Worm (Caenorhabditis elegans) whole organism, young adult: Measurements from ENCODE around the gene T15H9.5.

Source experiments
- B0035.1 ChIP-seq: sonication (generic microtip); optimal IDR thresholded peaks from 2 replicates; lab custom pipeline; 2016; ENCODE audit warnings: missing genetic modification characterization, mild to moderate bottlenecking, missing compliant biosample characterization, missing genotype, missing genetic modification reagents
- B0261.1 ChIP-seq: sonication (generic microtip); optimal IDR thresholded peaks from 2 replicates; lab custom pipeline; 2016; ENCODE audit warnings: mild to moderate bottlenecking, missing genetic modification characterization, moderate library complexity, missing compliant biosample characterization
- C06A6.2 ChIP-seq: fragments of 200-800 bp; sonication (Bioruptor generic); conservative IDR thresholded peaks from 2 replicates; pipeline ENCODE4 v1.3.6; 2022; ENCODE audit warnings: missing genetic modification characterization, missing compliant biosample characterization
- F10E7.11 ChIP-seq: sonication (generic microtip); optimal IDR thresholded peaks from 2 replicates; lab custom pipeline; 2017; ENCODE audit warnings: mild to moderate bottlenecking, missing genetic modification characterization, moderate library complexity, missing compliant biosample characterization
- F49E8.2 ChIP-seq: sonication (generic microtip); optimal IDR thresholded peaks from 3 replicates; lab custom pipeline; 2017; ENCODE audit warnings: missing genetic modification characterization, mild to moderate bottlenecking, missing compliant biosample characterization, antibody characterized with exemption, moderate library complexity; ENCODE audit not compliant: insufficient read depth
- F52B5.7 ChIP-seq: sonication (generic microtip); optimal IDR thresholded peaks from 2 replicates; lab custom pipeline; 2016; ENCODE audit warnings: mild to moderate bottlenecking, missing genetic modification characterization, missing compliant biosample characterization
- F55B11.4 ChIP-seq: sonication (generic microtip); optimal IDR thresholded peaks from 2 replicates; lab custom pipeline; 2016; ENCODE audit warnings: missing compliant biosample characterization, missing genetic modification characterization, borderline replicate concordance; ENCODE audit not compliant: insufficient read depth
- F57C9.4 ChIP-seq: sonication (generic microtip); optimal IDR thresholded peaks from 2 replicates; lab custom pipeline; 2017; ENCODE audit warnings: mild to moderate bottlenecking, missing genetic modification characterization, missing compliant biosample characterization
- Y67H2A.10 ChIP-seq: fragments of 200-800 bp; sonication (Bioruptor generic); conservative IDR thresholded peaks from 2 replicates; pipeline ENCODE4 v1.3.6; 2022; ENCODE audit warnings: missing genetic modification reagents, missing genetic modification characterization, missing compliant biosample characterization
- Y79H2A.3 ChIP-seq: fragments of 200-800 bp; sonication (Bioruptor generic); conservative IDR thresholded peaks from 2 replicates; pipeline ENCODE4 v1.3.6; 2022; ENCODE audit warnings: missing genetic modification reagents, missing genetic modification characterization, missing compliant biosample characterization
- Y95B8A.8 ChIP-seq: fragments of 200-800 bp; sonication (Bioruptor generic); IDR thresholded peaks from 2 replicates; pipeline ENCODE4 v1.3.6; 2022; ENCODE audit warnings: missing genetic modification reagents, missing genetic modification characterization, missing compliant biosample characterization
- ZK185.1 ChIP-seq: sonication (generic microtip); optimal IDR thresholded peaks from 2 replicates; lab custom pipeline; 2016; ENCODE audit warnings: mild to moderate bottlenecking, missing genetic modification characterization, missing compliant biosample characterization; ENCODE audit not compliant: poor library complexity, severe bottlenecking
- akir-1 ChIP-seq: fragments of 200-800 bp; sonication (Bioruptor generic); optimal IDR thresholded peaks from 2 replicates; lab custom pipeline; 2018; ENCODE audit warnings: mild to moderate bottlenecking, missing genetic modification characterization, moderate library complexity, missing compliant biosample characterization
- aptf-3 ChIP-seq: fragments of 200-800 bp; sonication (Bioruptor generic); IDR thresholded peaks from 2 replicates; pipeline ENCODE4 v1.3.6; 2022; ENCODE audit warnings: missing genetic modification characterization, missing compliant biosample characterization
- bed-2 ChIP-seq: fragments of 200-800 bp; sonication (Bioruptor generic); IDR thresholded peaks from 2 replicates; pipeline ENCODE4 v1.3.6; 2022; ENCODE audit warnings: missing genetic modification reagents, missing genetic modification characterization, missing compliant biosample characterization
- cebp-1 ChIP-seq, 2 experiments: fragments of 200-800 bp in 1 of 2; sonication (Bioruptor generic) in 1 of 2; sonication (generic microtip) in 1 of 2; IDR thresholded peaks in 1 of 2; optimal IDR thresholded peaks in 1 of 2; 2 replicates each; pipeline versions ENCODE4 v1.3.6 to Lab custom; 2017 to 2022; ENCODE audit warnings: missing compliant biosample characterization in 2 of 2, missing genetic modification characterization in 2 of 2, mild to moderate bottlenecking in 1 of 2, missing genetic modification reagents in 1 of 2, moderate library complexity in 1 of 2
- ceh-100 ChIP-seq: fragments of 200-800 bp; sonication (Bioruptor generic); IDR thresholded peaks from 2 replicates; pipeline ENCODE4 v1.3.6; 2022; ENCODE audit warnings: missing genetic modification reagents, missing genetic modification characterization, missing compliant biosample characterization
- ceh-91 ChIP-seq: fragments of 200-800 bp; sonication (Bioruptor generic); IDR thresholded peaks from 2 replicates; pipeline ENCODE4 v1.3.6; 2022; ENCODE audit warnings: missing genetic modification reagents, missing genetic modification characterization, missing compliant biosample characterization
- die-1 ChIP-seq: sonication (generic microtip); optimal IDR thresholded peaks from 2 replicates; lab custom pipeline; 2016; ENCODE audit warnings: missing genotype, mild to moderate bottlenecking, missing genetic modification characterization, missing compliant biosample characterization
- dpff-1 ChIP-seq: sonication (generic microtip); optimal IDR thresholded peaks from 2 replicates; lab custom pipeline; 2017; ENCODE audit warnings: mild to moderate bottlenecking, missing genetic modification characterization, missing compliant biosample characterization
- efl-1 ChIP-seq: fragments of 150-350 bp; optimal IDR thresholded peaks from 2 replicates; lab custom pipeline; 2014; ENCODE audit warnings: missing biosample characterization, missing genetic modification reagents, missing genetic modification characterization
- egl-18 ChIP-seq: fragments of 200-800 bp; sonication (Bioruptor generic); IDR thresholded peaks from 2 replicates; pipeline ENCODE4 v1.3.6; 2022; ENCODE audit warnings: missing genetic modification reagents, missing genetic modification characterization, missing compliant biosample characterization
- egrh-3 ChIP-seq: fragments of 200-800 bp; sonication (Bioruptor generic); IDR thresholded peaks from 2 replicates; pipeline ENCODE4 v1.3.6; 2022; ENCODE audit warnings: missing genetic modification reagents, missing genetic modification characterization, missing compliant biosample characterization
- ets-4 ChIP-seq: fragments of 200-800 bp; sonication (Bioruptor generic); optimal IDR thresholded peaks from 2 replicates; lab custom pipeline; 2018; ENCODE audit warnings: mild to moderate bottlenecking, missing genetic modification characterization, missing compliant biosample characterization
- gei-17 ChIP-seq: fragments of 200-800 bp; sonication (Bioruptor generic); optimal IDR thresholded peaks from 2 replicates; lab custom pipeline; 2018; ENCODE audit warnings: mild to moderate bottlenecking, missing genetic modification characterization, missing compliant biosample characterization
- hlh-12 ChIP-seq: sonication (generic microtip); optimal IDR thresholded peaks from 2 replicates; lab custom pipeline; 2016; ENCODE audit warnings: missing genetic modification characterization, missing compliant biosample characterization
- hmg-1.2 ChIP-seq: fragments of 200-800 bp; sonication (Bioruptor generic); IDR thresholded peaks from 2 replicates; pipeline ENCODE4 v1.3.6; 2022; ENCODE audit warnings: missing genetic modification reagents, missing genetic modification characterization, missing compliant biosample characterization
- hmg-20 ChIP-seq: fragments of 200-800 bp; sonication (Bioruptor generic); IDR thresholded peaks from 2 replicates; pipeline ENCODE4 v1.3.6; 2022; ENCODE audit warnings: missing genetic modification reagents, missing genetic modification characterization, missing compliant biosample characterization
- hrde-1 ChIP-seq: sonication (generic microtip); optimal IDR thresholded peaks from 2 replicates; lab custom pipeline; 2016; ENCODE audit warnings: missing genetic modification characterization, mild to moderate bottlenecking, missing compliant biosample characterization, moderate library complexity, missing genotype, missing genetic modification reagents, borderline replicate concordance
- hsf-1 ChIP-seq: fragments of 200-800 bp; sonication (Bioruptor generic); IDR thresholded peaks from 2 replicates; pipeline ENCODE4 v1.3.6; 2022; ENCODE audit warnings: missing genetic modification reagents, missing genetic modification characterization, missing compliant biosample characterization
- lin-26 ChIP-seq: fragments of 200-800 bp; sonication (Bioruptor generic); IDR thresholded peaks from 2 replicates; pipeline ENCODE4 v1.3.6; 2022; ENCODE audit warnings: missing genetic modification reagents, missing genetic modification characterization, missing compliant biosample characterization
- lin-54 ChIP-seq: fragments of 200-800 bp; sonication (Bioruptor generic); optimal IDR thresholded peaks from 2 replicates; lab custom pipeline; 2018; ENCODE audit warnings: mild to moderate bottlenecking, missing genetic modification characterization, missing compliant biosample characterization
- lir-1 ChIP-seq: fragments of 200-800 bp; sonication (Bioruptor generic); conservative IDR thresholded peaks from 2 replicates; pipeline ENCODE4 v1.3.6; 2022; ENCODE audit warnings: missing genetic modification reagents, missing genetic modification characterization, missing compliant biosample characterization
- madf-8 ChIP-seq: fragments of 200-800 bp; sonication (Bioruptor generic); conservative IDR thresholded peaks from 2 replicates; pipeline ENCODE4 v1.3.6; 2022; ENCODE audit warnings: missing genetic modification reagents, missing genetic modification characterization, missing compliant biosample characterization
- rcor-1 ChIP-seq: fragments of 200-800 bp; sonication (Bioruptor generic); IDR thresholded peaks from 2 replicates; pipeline ENCODE4 v1.3.6; 2022; ENCODE audit warnings: missing genetic modification reagents, missing genetic modification characterization, missing compliant biosample characterization
- rpc-1 ChIP-seq, 2 experiments: fragments of 150-350 bp in 1 of 2; sonication (generic microtip) in 1 of 2; optimal IDR thresholded peaks; 2 replicates each; lab custom pipeline; 2014 to 2018; ENCODE audit warnings: missing biosample characterization in 1 of 2, missing genetic modification characterization in 1 of 2, missing genetic modification reagents in 1 of 2, missing genotype in 1 of 2
- snpc-1.3 ChIP-seq: sonication (generic microtip); optimal IDR thresholded peaks from 2 replicates; lab custom pipeline; 2017; ENCODE audit warnings: missing genetic modification characterization, mild to moderate bottlenecking, missing compliant biosample characterization, antibody characterized with exemption, moderate library complexity, missing genotype, missing genetic modification reagents; ENCODE audit not compliant: insufficient read depth
- snpc-4 ChIP-seq, 5 experiments: fragments of 150-350 bp in 1 of 5; sonication (generic microtip) in 4 of 5; optimal IDR thresholded peaks; 2 replicates each; lab custom pipeline; 2014 to 2018; ENCODE audit warnings: missing genetic modification characterization in 5 of 5, missing biosample characterization in 3 of 5, antibody characterized with exemption in 2 of 5, mild to moderate bottlenecking in 2 of 5, missing compliant biosample characterization in 2 of 5, missing genotype in 2 of 5, moderate library complexity in 2 of 5, missing genetic modification reagents in 1 of 5
- tbp1 ChIP-seq: fragments of 200-800 bp; sonication (Bioruptor generic); optimal IDR thresholded peaks from 2 replicates; lab custom pipeline; 2018; ENCODE audit warnings: mild to moderate bottlenecking, missing genetic modification characterization, missing compliant biosample characterization
- tbx-9 ChIP-seq: sonication (generic microtip); optimal IDR thresholded peaks from 2 replicates; lab custom pipeline; 2016; ENCODE audit warnings: borderline replicate concordance, missing genetic modification characterization, inconsistent platforms, missing compliant biosample characterization
- xnd-1 ChIP-seq: sonication (generic microtip); optimal IDR thresholded peaks from 2 replicates; lab custom pipeline; 2016; ENCODE audit warnings: missing genotype, missing genetic modification reagents, missing genetic modification characterization, missing compliant biosample characterization
- zfh-2 ChIP-seq: fragments of 200-800 bp; sonication (Bioruptor generic); conservative IDR thresholded peaks from 2 replicates; pipeline ENCODE4 v1.3.6; 2022; ENCODE audit warnings: missing genetic modification reagents, missing genetic modification characterization, missing compliant biosample characterization
- zim-3 ChIP-seq: sonication (generic microtip); optimal IDR thresholded peaks from 2 replicates; lab custom pipeline; 2017; ENCODE audit warnings: mild to moderate bottlenecking, missing genetic modification characterization, moderate library complexity, missing compliant biosample characterization
- ztf-18 ChIP-seq: sonication (generic microtip); optimal IDR thresholded peaks from 2 replicates; lab custom pipeline; 2016; ENCODE audit warnings: missing genotype, mild to moderate bottlenecking, missing genetic modification characterization, missing compliant biosample characterization
- ztf-26 ChIP-seq: sonication (generic microtip); optimal IDR thresholded peaks from 2 replicates; lab custom pipeline; 2017; ENCODE audit warnings: missing genetic modification characterization, missing compliant biosample characterization
- ztf-6 ChIP-seq: fragments of 200-800 bp; sonication (Bioruptor generic); IDR thresholded peaks from 2 replicates; pipeline ENCODE4 v1.3.6; 2022; ENCODE audit warnings: missing genetic modification reagents, missing genetic modification characterization, missing compliant biosample characterization

Gene T15H9.5

ce11 chrII:9566045-9566444 lies 45.2 kb downstream of the T15H9.5 start (continued):
- no peak for TF ChIP-seq zfh-2 (GFP tag; lab: Robert Waterston, UW)
- peak; percentile 56 for TF ChIP-seq ZK185.1
- TF ChIP-seq ets-4 (GFP tag; lab: Kevin White, UChicago), result no peak
- peak; percentile 16; the same call in 1 of the 2 replicates for TF ChIP-seq ztf-6
- TF ChIP-seq ceh-91, result no peak
- no peak for TF ChIP-seq hsf-1
- TF ChIP-seq lin-26 (GFP tag; lab: Robert Waterston, UW), result peak; percentile 97
- peak; percentile 72 for TF ChIP-seq rcor-1 (GFP tag; lab: Robert Waterston, UW)
- peak; percentile 72 for TF ChIP-seq ztf-18 (tag; lab: Kevin White, UChicago)
- TF ChIP-seq zim-3 (tag; lab: Kevin White, UChicago), result peak; percentile 87
- peak; percentile 46; the same call in 1 of the 2 replicates for TF ChIP-seq Y67H2A.10 (GFP tag; lab: Robert Waterston, UW)
- TF ChIP-seq aptf-3, result no peak
- TF ChIP-seq madf-8, result 0 out of 2 replicates have a peak, but pooled peaks have one; percentile 32
- peak; percentile 98 for TF ChIP-seq tbp1 (GFP tag; lab: Kevin White, UChicago)
- peak; percentile 83 for TF ChIP-seq rpc-1 (optimal IDR thresholded peaks at IDR 0.05; lab: Kevin White, UChicago)
- TF ChIP-seq rpc-1 (tag; optimal IDR thresholded peaks at IDR 0.05; lab: Kevin White, UChicago), result peak; percentile 95
- TF ChIP-seq akir-1 (GFP tag; lab: Kevin White, UChicago), result no peak
- no peak for TF ChIP-seq ztf-26 (tag; lab: Kevin White, UChicago)
- TF ChIP-seq cebp-1 (GFP tag; IDR thresholded peaks at IDR 0.05; lab: Robert Waterston, UW), result no peak
- TF ChIP-seq cebp-1 (tag; optimal IDR thresholded peaks at IDR 0.05; lab: Kevin White, UChicago), result peak; percentile 73
- TF ChIP-seq ceh-100 (GFP tag; lab: Robert Waterston, UW), result peak; percentile 68
- peak; percentile 45 for TF ChIP-seq F49E8.2 (tag; lab: Kevin White, UChicago)
- peak; percentile 83 for TF ChIP-seq F52B5.7
- TF ChIP-seq snpc-1.3 (tag; lab: Kevin White, UChicago), result peak; percentile 55
- peak; percentile 48 for TF ChIP-seq lin-54
- TF ChIP-seq egrh-3 (GFP tag; lab: Robert Waterston, UW), result peak; percentile 29; the same call in 1 of the 2 replicates
- no peak for TF ChIP-seq F57C9.4 (tag; lab: Kevin White, UChicago)
- peak; percentile 63 for TF ChIP-seq snpc-4 (GFP tag; optimal IDR thresholded peaks at IDR 0.05; lab: Kevin White, UChicago)
- peak in 3 of 4 experiments; percentile 44 to 74 (median 65) for TF ChIP-seq snpc-4 (tag; optimal IDR thresholded peaks at IDR 0.05; lab: Kevin White, UChicago)
- TF ChIP-seq Y95B8A.8 (GFP tag; lab: Robert Waterston, UW), result no peak; the same call in 1 of the 2 replicates
- TF ChIP-seq bed-2 (GFP tag; lab: Robert Waterston, UW), result no peak
- no peak for TF ChIP-seq dpff-1 (tag; lab: Kevin White, UChicago)
- peak; percentile 90 for TF ChIP-seq die-1 (tag; lab: Kevin White, UChicago)
- no peak for TF ChIP-seq efl-1 (GFP tag; lab: Kevin White, UChicago)
- no peak for TF ChIP-seq tbx-9 (tag; lab: Kevin White, UChicago)
- 0 out of 2 replicates have a peak, but pooled peaks have one; percentile 51 for TF ChIP-seq Y79H2A.3 (GFP tag; lab: Robert Waterston, UW)
- no peak for TF ChIP-seq F55B11.4 (tag; lab: Kevin White, UChicago)
- no peak for TF ChIP-seq lir-1 (GFP tag; lab: Robert Waterston, UW)
- TF ChIP-seq hrde-1 (tag; lab: Kevin White, UChicago), result peak; percentile 68
- no peak for TF ChIP-seq hmg-20
- no peak for TF ChIP-seq F10E7.11 (tag; lab: Kevin White, UChicago)
- no peak for TF ChIP-seq egl-18 (GFP tag; lab: Robert Waterston, UW)
- 0 out of 2 replicates have a peak, but pooled peaks have one; percentile 17 for TF ChIP-seq C06A6.2 (GFP tag; lab: Robert Waterston, UW)
- TF ChIP-seq hlh-12 (tag; lab: Kevin White, UChicago), result no peak
- peak; percentile 93 for TF ChIP-seq B0261.1 (tag; lab: Kevin White, UChicago)
- no peak for TF ChIP-seq xnd-1
- peak; percentile 32 for TF ChIP-seq B0035.1 (tag; lab: Kevin White, UChicago)
- peak; percentile 72 for TF ChIP-seq hmg-1.2 (GFP tag; lab: Robert Waterston, UW)
- TF ChIP-seq gei-17 (GFP tag; lab: Kevin White, UChicago), result no peak
